Worm (Caenorhabditis elegans) whole organism, young adult: ENCODE data around the gene srd-28.

Experiments
- F57A8.1 ChIP-seq: fragments of 200-800 bp; sonication (Bioruptor generic); optimal IDR thresholded peaks from 2 replicates; lab custom pipeline; 2018; ENCODE audit warnings: mild to moderate bottlenecking, missing genetic modification characterization, moderate library complexity, missing compliant biosample characterization
- ama-1 ChIP-seq, 3 experiments: fragments of 150-350 bp in 1 of 3; sonication (generic microtip) in 2 of 3; optimal IDR thresholded peaks; 2 replicates each; lab custom pipeline; 2014 to 2018; ENCODE audit warnings: missing biosample characterization in 2 of 3, missing genetic modification characterization in 2 of 3, missing genetic modification reagents in 2 of 3
- ceh-79 ChIP-seq: sonication (generic microtip); optimal IDR thresholded peaks from 2 replicates; lab custom pipeline; 2017; ENCODE audit warnings: mild to moderate bottlenecking, missing genetic modification characterization, missing compliant biosample characterization
- ets-4 ChIP-seq: fragments of 200-800 bp; sonication (Bioruptor generic); optimal IDR thresholded peaks from 2 replicates; lab custom pipeline; 2018; ENCODE audit warnings: mild to moderate bottlenecking, missing genetic modification characterization, missing compliant biosample characterization
- hrde-1 ChIP-seq: sonication (generic microtip); optimal IDR thresholded peaks from 2 replicates; lab custom pipeline; 2016; ENCODE audit warnings: missing genetic modification characterization, mild to moderate bottlenecking, missing compliant biosample characterization, moderate library complexity, missing genotype, missing genetic modification reagents, borderline replicate concordance
- let-526 ChIP-seq: fragments of 200-800 bp; sonication (Bioruptor generic); IDR thresholded peaks from 2 replicates; pipeline ENCODE4 v1.3.6; 2022; ENCODE audit warnings: missing genetic modification reagents, missing genetic modification characterization, missing compliant biosample characterization
- nfya-2 ChIP-seq: fragments of 200-800 bp; sonication (Bioruptor generic); IDR thresholded peaks from 2 replicates; pipeline ENCODE4 v1.3.6; 2022; ENCODE audit warnings: missing genetic modification reagents, missing genetic modification characterization, missing compliant biosample characterization
- pha-4 ChIP-seq: fragments of 150-350 bp; sonication (generic microtip); optimal IDR thresholded peaks from 2 replicates; lab custom pipeline; 2014; ENCODE audit warnings: missing biosample characterization, missing genetic modification reagents, missing genetic modification characterization
- ztf-26 ChIP-seq: sonication (generic microtip); optimal IDR thresholded peaks from 2 replicates; lab custom pipeline; 2017; ENCODE audit warnings: missing genetic modification characterization, missing compliant biosample characterization

DNA sequence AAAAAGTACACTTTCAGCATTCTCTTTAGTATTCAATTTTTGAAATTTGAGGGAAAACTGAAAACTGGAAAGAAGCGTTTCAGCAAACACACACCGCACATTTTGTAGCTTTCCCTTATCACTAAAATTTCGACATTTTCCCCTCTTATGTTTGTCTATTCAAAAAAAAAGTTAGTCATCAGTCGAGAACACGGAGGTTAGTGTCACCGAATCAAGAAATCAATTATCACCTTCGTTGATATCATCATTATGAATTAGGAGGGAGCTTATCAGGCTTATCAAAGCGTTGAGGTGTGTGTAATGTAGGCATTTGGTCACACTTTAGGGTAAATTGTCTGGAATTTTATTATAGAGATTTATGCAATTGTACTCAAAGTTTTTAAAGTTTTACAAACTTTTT lies 48.2 kb downstream of the srd-28 start, which contains the start of gene cpr-3:
- no peak for TF ChIP-seq let-526 (GFP tag; lab: Robert Waterston, UW)
- peak; percentile 23 for TF ChIP-seq pha-4 (tag; lab: Kevin White, UChicago)
- TF ChIP-seq ama-1 (optimal IDR thresholded peaks at IDR 0.05; lab: Kevin White, UChicago): no peak
- TF ChIP-seq ama-1 (GFP tag; optimal IDR thresholded peaks at IDR 0.05; lab: Kevin White, UChicago): no peak
- no peak for TF ChIP-seq ceh-79
- TF ChIP-seq nfya-2 (GFP tag; lab: Robert Waterston, UW): no peak
- no peak for TF ChIP-seq hrde-1 (tag; lab: Kevin White, UChicago)
- no peak for TF ChIP-seq F57A8.1 (GFP tag; lab: Kevin White, UChicago)
- peak; percentile 83 for TF ChIP-seq ets-4
- TF ChIP-seq ztf-26 (tag; lab: Kevin White, UChicago): no peak
